Worm (Caenorhabditis elegans) whole organism, L4 larva: ENCODE data around the gene sel-8.

Experiments
- lin-39 ChIP-seq: fragments of 150-350 bp; optimal IDR thresholded peaks from 2 replicates; lab custom pipeline; 2014; ENCODE audit warnings: missing biosample characterization, missing genetic modification reagents, missing genetic modification characterization
- nhr-76 ChIP-seq: fragments of 150-350 bp; optimal IDR thresholded peaks from 2 replicates; lab custom pipeline; 2014; ENCODE audit warnings: missing biosample characterization, missing genetic modification characterization
- unc-62 ChIP-seq, 3 experiments: fragments of 150-350 bp in 1 of 3; sonication (generic microtip); optimal IDR thresholded peaks in 2 of 3; peaks in 1 of 3; 1 replicate in 1 of 3; 2 replicates in 2 of 3; lab custom pipeline; 2014 to 2017; ENCODE audit warnings: missing biosample characterization in 3 of 3, missing genetic modification characterization in 3 of 3, missing genetic modification reagents in 3 of 3, missing genotype in 1 of 3

DNA sequence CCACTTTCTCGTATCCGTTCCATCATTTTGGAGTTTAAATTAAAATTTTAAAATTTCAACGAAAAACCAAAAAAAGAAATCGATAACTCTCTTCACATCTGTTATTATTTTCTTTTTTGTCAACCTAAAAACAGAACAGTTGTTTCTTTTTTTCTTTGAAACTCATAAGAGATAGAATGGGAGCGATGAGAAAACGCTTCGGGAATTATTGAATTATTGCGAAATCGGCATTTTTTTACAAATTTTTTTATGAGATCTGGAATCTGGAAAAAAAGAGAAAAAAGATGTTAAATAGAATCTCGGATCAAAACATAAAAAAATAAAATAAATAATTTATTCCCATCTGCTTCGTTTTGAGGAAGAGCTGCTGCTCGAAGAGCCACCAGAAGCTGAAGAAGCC lies 30.5 kb upstream of the sel-8 start, which contains the start of gene C46F11.5:
- no peak for TF ChIP-seq lin-39 (tag; lab: Kevin White, UChicago)
- TF ChIP-seq unc-62 (GFP tag; optimal IDR thresholded peaks at IDR 0.05 in 1 of 2; lab: Kevin White, UChicago): no peak
- TF ChIP-seq unc-62 (tag; optimal IDR thresholded peaks at IDR 0.05; lab: Kevin White, UChicago): no peak
- no peak for TF ChIP-seq nhr-76 (tag; lab: Kevin White, UChicago)
